Fruit fly (Drosophila melanogaster) Kc167 (cell line): Measurements from ENCODE around the gene CG15739.

ENCODE experiments used
- Myc ChIP-seq: fragments of >200 bp; optimal IDR thresholded peaks from 2 replicates; lab custom pipeline; 2017; ENCODE audit warnings: missing external identifiers
- h ChIP-seq: fragments of >200 bp; optimal IDR thresholded peaks from 3 replicates; lab custom pipeline; 2018; ENCODE audit warnings: missing external identifiers
- ttk ChIP-seq: sonication (Bioruptor generic); optimal IDR thresholded peaks from 2 replicates; lab custom pipeline; 2017; ENCODE audit warnings: missing external identifiers

- no peak for TF ChIP-seq h (lab: Kevin White, UChicago)
- TF ChIP-seq ttk (lab: Kevin White, UChicago): no peak
- TF ChIP-seq Myc: no peak
Observed at dm6 chrX:11894198-11894597, 21.1 kb downstream of the CG15739 start.
